Fruit fly (Drosophila melanogaster): Measurements from ENCODE around the gene CG12708.
A peak's percentile ranks its signal among the peaks of the same experiment; 100 is the strongest.

Gene CG12708

DNA sequence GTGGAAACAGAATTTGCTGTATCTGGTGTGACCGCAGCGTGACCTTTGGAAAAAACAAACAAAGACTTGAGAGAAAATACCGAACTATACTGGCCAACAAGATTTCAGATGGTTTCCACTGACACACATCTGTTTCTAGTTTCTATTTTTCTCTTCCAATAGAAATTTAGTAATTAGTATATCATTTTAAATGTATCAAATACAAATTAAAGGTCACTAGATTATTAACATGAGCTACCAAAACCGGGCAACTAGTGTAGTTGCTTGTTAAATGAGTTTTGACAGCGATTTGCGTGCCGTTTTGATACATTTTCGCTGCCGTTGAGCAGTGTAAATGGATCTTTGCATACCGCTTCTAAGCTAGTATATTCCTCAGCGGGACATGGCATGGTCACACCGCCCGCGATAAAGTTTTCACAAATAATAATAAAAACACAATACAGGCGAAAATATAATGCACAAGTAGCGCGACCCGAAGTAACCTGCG lies 28.5 kb downstream of the CG12708 start, which contains the start of the genes Pis and Hap40 (continued):
- 0 out of 2 replicates have a peak, but pooled peaks have one; percentile 18 for TF ChIP-seq vvl (GFP tag; IDR thresholded peaks at IDR 0.05)
- peak; percentile 45 for TF ChIP-seq gsb-n (tag; optimal IDR thresholded peaks at IDR 0.05)
- TF ChIP-seq CG6683 (GFP tag; optimal IDR thresholded peaks at IDR 0.05), result no peak
- TF ChIP-seq pros (GFP tag; optimal IDR thresholded peaks at IDR 0.05), result no peak
- TF ChIP-seq CG2202 (tag; optimal IDR thresholded peaks at IDR 0.05), result no peak
- peak; percentile 62 for TF ChIP-seq pzg (GFP tag; optimal IDR thresholded peaks at IDR 0.05)
- peak; percentile 74 for TF ChIP-seq CG14441 (GFP tag; IDR thresholded peaks at IDR 0.05)
- peak; percentile 66 for TF ChIP-seq CG10147 (GFP tag; optimal IDR thresholded peaks at IDR 0.05)
- no peak for TF ChIP-seq oc (tag; optimal IDR thresholded peaks at IDR 0.05)
- TF ChIP-seq CG17829 (tag; optimal IDR thresholded peaks at IDR 0.05), result peak; percentile 80
- TF ChIP-seq mld (GFP tag; IDR thresholded peaks at IDR 0.05; ENCODE audit: partially characterized antibody), result no peak
- peak; percentile 97 for TF ChIP-seq CG7357 (GFP tag; IDR thresholded peaks at IDR 0.05)
- TF ChIP-seq zen (tag; optimal IDR thresholded peaks at IDR 0.05), result peak; percentile 72
- TF ChIP-seq CG8924 (tag; optimal IDR thresholded peaks at IDR 0.05), result peak; percentile 77
- TF ChIP-seq Ssrp (tag; optimal IDR thresholded peaks at IDR 0.05), result peak; percentile 78
- no peak for TF ChIP-seq CG10321 (GFP tag; IDR thresholded peaks at IDR 0.05)
- peak; percentile 88 for TF ChIP-seq CG17361 (GFP tag; IDR thresholded peaks at IDR 0.05)
- TF ChIP-seq fd3F (GFP tag; optimal IDR thresholded peaks at IDR 0.05), result peak; percentile 73
- TF ChIP-seq NFAT (GFP tag; IDR thresholded peaks at IDR 0.05), result peak; percentile 66
- TF ChIP-seq CG16813 (GFP tag; IDR thresholded peaks at IDR 0.05; ENCODE audit: partially characterized antibody), result no peak
- TF ChIP-seq Chrac-16 (GFP tag; optimal IDR thresholded peaks at IDR 0.05), result peak; percentile 74
- TF ChIP-seq ab (GFP tag; optimal IDR thresholded peaks at IDR 0.05), result no peak
- peak; percentile 48; the same call in 1 of the 2 replicates for TF ChIP-seq MBD-R2 (GFP tag; IDR thresholded peaks at IDR 0.05)
- peak; percentile 37 for TF ChIP-seq CG7928 (GFP tag; optimal IDR thresholded peaks at IDR 0.05)
- no peak for TF ChIP-seq CG7745 (tag; optimal IDR thresholded peaks at IDR 0.05)
- TF ChIP-seq Xrp1 (GFP tag; IDR thresholded peaks at IDR 0.05), result peak; percentile 62
- 0 out of 2 replicates have a peak, but pooled peaks have one; percentile 35 for TF ChIP-seq danr (GFP tag; IDR thresholded peaks at IDR 0.05)
- TF ChIP-seq sna (GFP tag; IDR thresholded peaks at IDR 0.05; ENCODE audit: partially characterized antibody), result no peak
- TF ChIP-seq CG3407 (GFP tag; optimal IDR thresholded peaks at IDR 0.05), result no peak
- TF ChIP-seq Taf1 (GFP tag; IDR thresholded peaks at IDR 0.05), result no peak; the same call in 1 of the 2 replicates
- TF ChIP-seq mirr (GFP tag; optimal IDR thresholded peaks at IDR 0.05), result no peak
- no peak for TF ChIP-seq CG3838 (GFP tag; optimal IDR thresholded peaks at IDR 0.05)
- TF ChIP-seq Xbp1 (GFP tag; optimal IDR thresholded peaks at IDR 0.05), result peak; percentile 74
- TF ChIP-seq CG6689 (GFP tag; IDR thresholded peaks at IDR 0.05), result peak; percentile 78
- no peak for TF ChIP-seq gce (GFP tag; IDR thresholded peaks at IDR 0.05)
- TF ChIP-seq lbe (GFP tag; optimal IDR thresholded peaks at IDR 0.05), result peak; percentile 7
- TF ChIP-seq tap (tag; optimal IDR thresholded peaks at IDR 0.05), result no peak
- no peak for TF ChIP-seq Sox100B (GFP tag; optimal IDR thresholded peaks at IDR 0.05)
- TF ChIP-seq CG10274 (GFP tag; optimal IDR thresholded peaks at IDR 0.05), result no peak
- TF ChIP-seq trem (tag; optimal IDR thresholded peaks at IDR 0.05), result peak; percentile 58
- peak; percentile 88 for TF ChIP-seq CG9817 (tag; optimal IDR thresholded peaks at IDR 0.05)
- peak; percentile 80 for TF ChIP-seq ind (GFP tag; optimal IDR thresholded peaks at IDR 0.05)
- peak in 1 of 2 experiments; percentile 87 for TF ChIP-seq tll (GFP tag; optimal IDR thresholded peaks at IDR 0.05)
- no peak for TF ChIP-seq h (optimal IDR thresholded peaks at IDR 0.05)
- TF ChIP-seq salm (tag; optimal IDR thresholded peaks at IDR 0.05), result peak; percentile 27
- no peak for TF ChIP-seq CG5180 (GFP tag; optimal IDR thresholded peaks at IDR 0.05)
- TF ChIP-seq CG10462 (GFP tag; optimal IDR thresholded peaks at IDR 0.05), result peak; percentile 27
- no peak for TF ChIP-seq CG4707 (GFP tag; optimal IDR thresholded peaks at IDR 0.05)
- TF ChIP-seq Doc3 (GFP tag; IDR thresholded peaks at IDR 0.05; ENCODE audit: partially characterized antibody), result no peak
